Worm (Caenorhabditis elegans) whole organism, L4/young adult: Measurements from ENCODE around the gene ugt-17.

ENCODE experiments used
- W03F9.2 ChIP-seq: fragments of 150-350 bp; optimal IDR thresholded peaks from 2 replicates; lab custom pipeline; 2014; ENCODE audit warnings: missing biosample characterization, missing genetic modification characterization
- him-1 ChIP-seq: sonication (generic microtip); optimal IDR thresholded peaks from 2 replicates; lab custom pipeline; 2016; ENCODE audit warnings: missing genotype, missing genetic modification reagents, missing genetic modification characterization, missing compliant biosample characterization

DNA sequence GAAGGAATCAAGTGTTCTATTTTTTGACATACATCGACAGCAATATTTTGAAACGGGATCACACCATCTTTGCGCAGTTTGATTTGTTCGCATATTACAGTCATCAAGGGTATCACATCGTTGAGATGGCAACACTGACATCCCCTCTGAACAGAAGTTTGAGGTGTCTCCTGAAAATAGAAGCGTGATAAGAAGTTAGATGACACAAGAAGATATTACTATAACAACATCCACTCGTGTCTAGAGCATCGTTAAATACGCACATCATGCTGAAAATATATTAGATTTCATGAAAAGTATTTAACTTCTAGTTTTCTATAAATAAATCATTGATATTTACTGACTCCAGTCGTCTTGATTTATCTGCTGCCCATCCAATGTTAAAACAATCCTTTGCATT is 32.0 kb downstream of the ugt-17 start:
- TF ChIP-seq him-1 (tag; lab: Kevin White, UChicago) (no peak), W03F9.2 (tag; lab: Kevin White, UChicago) (no peak)
